Fruit fly (Drosophila melanogaster) whole organism, adult: Measurements from ENCODE around the gene CG14422.

Source experiments
- CG11617 ChIP-seq: fragments of 200-800 bp; sonication (Bioruptor generic); optimal IDR thresholded peaks from 2 replicates; lab custom pipeline; 2017; ENCODE audit warnings: mild to moderate bottlenecking, missing biosample characterization, missing genetic modification reagents, missing genetic modification characterization
- CG33017 ChIP-seq: fragments of 200-800 bp; sonication (Bioruptor generic); optimal IDR thresholded peaks from 2 replicates; lab custom pipeline; 2018; ENCODE audit warnings: missing biosample characterization, mild to moderate bottlenecking, missing genetic modification characterization, moderate library complexity
- CG5204 ChIP-seq: fragments of 200-800 bp; sonication (Bioruptor generic); optimal IDR thresholded peaks from 2 replicates; lab custom pipeline; 2016; ENCODE audit warnings: missing biosample characterization, missing genetic modification characterization
- Clk ChIP-seq: fragments of 200-800 bp; sonication (Bioruptor generic); optimal IDR thresholded peaks from 2 replicates; lab custom pipeline; 2017; ENCODE audit warnings: missing biosample characterization, missing genetic modification characterization
- pad ChIP-seq: fragments of 200-800 bp; sonication (Bioruptor generic); optimal IDR thresholded peaks from 3 replicates; lab custom pipeline; 2017; ENCODE audit warnings: missing biosample characterization, missing genetic modification characterization, mild to moderate bottlenecking, moderate library complexity, missing genetic modification reagents
- tj ChIP-seq: fragments of 200-800 bp; sonication (Bioruptor generic); optimal IDR thresholded peaks from 3 replicates; lab custom pipeline; 2017; ENCODE audit warnings: missing biosample characterization, mild to moderate bottlenecking, missing genetic modification characterization, moderate library complexity

DNA sequence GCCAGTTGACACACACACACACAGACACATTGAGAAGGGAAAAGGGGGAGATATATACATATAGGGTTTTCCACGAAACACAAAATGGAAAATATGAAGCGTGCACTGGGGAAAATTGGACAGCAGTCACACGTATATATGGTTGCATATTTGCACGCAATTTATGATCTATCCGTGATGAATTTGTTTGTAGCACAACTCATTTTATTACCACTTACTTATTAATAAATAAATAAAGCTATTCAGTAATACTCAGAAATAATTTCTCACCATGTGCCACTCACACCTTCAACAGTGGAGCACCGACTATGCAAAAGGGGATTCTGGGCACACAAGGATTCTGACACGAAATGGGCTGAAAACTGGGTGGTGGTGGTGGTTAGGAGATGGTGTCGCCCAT is 29.1 kb upstream of the CG14422 start:
- no peak for TF ChIP-seq Clk (GFP tag; lab: Kevin White, UChicago)
- no peak for TF ChIP-seq CG5204 (GFP tag; lab: Kevin White, UChicago)
- TF ChIP-seq tj, result no peak
- TF ChIP-seq pad (GFP tag; lab: Kevin White, UChicago), result no peak
- no peak for TF ChIP-seq CG11617
- no peak for TF ChIP-seq CG33017 (tag; lab: Kevin White, UChicago)
